Fruit fly (Drosophila melanogaster): ENCODE measurements around the gene sbr.

- TF ChIP-seq Mnt (GFP tag; optimal IDR thresholded peaks at IDR 0.05), result no peak
- TF ChIP-seq cnc (optimal IDR thresholded peaks at IDR 0.05), result no peak
- TF ChIP-seq kay (GFP tag; ENCODE audit: borderline replicate concordance), result no peak
- TF ChIP-seq CG7045 (GFP tag; optimal IDR thresholded peaks at IDR 0.05), result no peak
- no peak for TF ChIP-seq CG11617 (GFP tag; optimal IDR thresholded peaks at IDR 0.05)
- TF ChIP-seq Crg-1 (GFP tag; optimal IDR thresholded peaks at IDR 0.05), result no peak
- no peak for TF ChIP-seq CG5204 (GFP tag; optimal IDR thresholded peaks at IDR 0.05)
- TF ChIP-seq CG1620 (GFP tag; optimal IDR thresholded peaks at IDR 0.05), result no peak
- TF ChIP-seq pad (GFP tag; optimal IDR thresholded peaks at IDR 0.05), result no peak
- TF ChIP-seq CG14711 (tag; optimal IDR thresholded peaks at IDR 0.05), result no peak
- TF ChIP-seq Hr96 (GFP tag; optimal IDR thresholded peaks at IDR 0.05), result no peak
- no peak for TF ChIP-seq CG33017 (tag; optimal IDR thresholded peaks at IDR 0.05)
- no peak for TF ChIP-seq bab1 (GFP tag; optimal IDR thresholded peaks at IDR 0.05)
These were observed 32.8 kb downstream of the sbr start for dm6 chrX:10814113-10814512.
